Worm (Caenorhabditis elegans): ENCODE data around the gene Y45F3A.1.

Y45F3A.1 gene

DNA sequence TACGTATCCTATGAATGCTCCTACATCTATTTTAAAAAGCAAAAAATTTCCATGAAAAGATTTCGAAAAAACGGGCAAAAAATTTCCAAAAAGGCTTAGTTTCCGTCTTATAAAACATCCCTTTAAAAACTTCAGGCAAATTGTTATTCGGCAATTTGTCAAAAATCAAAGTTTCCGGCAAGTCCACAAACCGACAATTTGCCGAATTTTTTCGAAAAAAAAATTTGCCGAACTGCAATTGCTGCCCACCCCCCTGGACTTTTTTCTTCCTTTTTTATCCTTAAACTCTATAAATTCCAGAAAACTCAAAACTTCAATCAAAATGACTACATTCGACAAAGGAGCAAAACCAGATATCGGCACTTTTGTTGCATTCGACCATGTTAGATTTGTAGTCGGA lies 26.5 kb downstream of the Y45F3A.1 start, which contains the start of gene hpd-1:
TSS of gene hpd-1 (plus strand) at position 301 of the 400 bp plus-strand sequence.
- TF ChIP-seq zip-8 (tag; optimal IDR thresholded peaks at IDR 0.05) (no peak), lsy-2 (tag; optimal IDR thresholded peaks at IDR 0.05) (no peak), cnd-1 (tag; optimal IDR thresholded peaks at IDR 0.05) (no peak), nhr-12 (tag; optimal IDR thresholded peaks at IDR 0.05) (no peak), mep-1 (tag; optimal IDR thresholded peaks at IDR 0.05) (no peak), nhr-76 (tag; optimal IDR thresholded peaks at IDR 0.05) (no peak), hlh-1 (tag; optimal IDR thresholded peaks at IDR 0.05) (no peak), sptf-1 (tag; optimal IDR thresholded peaks at IDR 0.05) (no peak), elt-3 (tag; optimal IDR thresholded peaks at IDR 0.05) (no peak)

DNA sequence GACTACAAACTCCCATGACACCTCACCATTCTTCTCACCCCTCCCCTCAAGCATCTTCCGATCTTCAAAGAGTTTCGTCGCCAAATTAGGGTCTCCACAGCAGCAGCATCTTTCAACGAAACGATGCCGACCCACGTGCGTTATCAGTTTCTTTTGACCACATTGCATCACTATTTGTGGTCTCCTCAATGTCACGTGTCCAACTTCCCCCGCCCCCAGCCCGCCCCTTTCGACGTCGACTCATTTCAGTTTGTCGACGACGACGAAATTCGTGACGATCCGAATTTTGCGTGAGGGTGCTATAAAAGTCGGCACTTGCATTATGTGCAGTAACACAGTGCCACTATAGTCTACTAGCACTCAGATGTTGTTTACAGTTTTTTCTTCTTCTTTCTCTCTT lies 27.5 kb downstream of the Y45F3A.1 start:
- TF ChIP-seq mab-5 (tag; optimal IDR thresholded peaks at IDR 0.05) (no peak), unc-120 (tag; optimal IDR thresholded peaks at IDR 0.05; ENCODE audit: poor library complexity, severe bottlenecking) (no peak), elt-3 (tag; optimal IDR thresholded peaks at IDR 0.05) (no peak), drap-1 (GFP tag; optimal IDR thresholded peaks at IDR 0.05) (no peak), zip-8 (tag; optimal IDR thresholded peaks at IDR 0.05) (no peak), unc-62 (GFP tag; optimal IDR thresholded peaks at IDR 0.05) (no peak), lin-13 (tag; optimal IDR thresholded peaks at IDR 0.05) (no peak), mls-2 (tag; optimal IDR thresholded peaks at IDR 0.05) (no peak), M03D4.4 (tag; optimal IDR thresholded peaks at IDR 0.05) (no peak), ceh-39 (tag; optimal IDR thresholded peaks at IDR 0.05) (no peak)

DNA sequence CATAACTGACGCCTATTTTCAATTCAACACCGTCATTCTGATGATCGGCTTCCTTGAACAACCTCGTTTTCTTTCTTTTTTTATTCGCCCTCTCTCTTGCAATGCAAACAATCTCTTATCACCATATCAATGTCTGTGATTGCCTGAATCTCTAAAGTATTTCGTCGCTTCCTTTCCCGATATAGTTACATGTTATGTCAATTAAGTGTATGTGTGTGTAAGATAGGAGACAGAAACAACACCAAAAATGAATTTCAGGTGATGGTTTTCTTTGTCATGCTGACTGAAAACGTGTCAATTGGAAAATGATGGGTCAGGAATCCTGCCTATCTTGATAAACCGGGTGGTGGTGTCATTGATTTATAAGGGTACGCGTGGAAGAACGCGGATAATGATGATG lies 28.4 kb downstream of the Y45F3A.1 start:
- TF ChIP-seq elt-3 (tag; optimal IDR thresholded peaks at IDR 0.05), result peak; percentile 79
- no peak for TF ChIP-seq pha-4 (tag; optimal IDR thresholded peaks at IDR 0.05)
- peak; percentile 30 for TF ChIP-seq unc-62 (GFP tag; optimal IDR thresholded peaks at IDR 0.05)

DNA sequence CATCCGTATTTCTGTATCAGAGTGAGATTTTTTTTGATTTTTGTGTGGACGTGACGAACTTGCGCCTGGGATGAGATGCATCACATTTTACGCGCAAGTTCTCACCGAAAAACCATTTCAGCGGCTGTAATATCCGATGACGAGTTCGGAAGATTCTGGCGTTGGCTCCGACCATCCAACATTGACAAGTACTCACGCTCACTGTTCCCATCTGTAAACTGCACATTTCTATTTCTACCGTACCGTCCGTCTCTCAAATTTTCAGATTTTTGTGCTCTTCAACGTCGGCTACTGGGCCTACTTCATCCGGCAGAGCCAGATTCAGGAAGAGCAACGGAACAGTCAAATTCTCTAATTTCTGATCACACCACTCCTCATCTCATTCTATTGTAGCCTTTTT lies 34.3 kb downstream of the Y45F3A.1 start:
- no peak for TF ChIP-seq ceh-43 (GFP tag; optimal IDR thresholded peaks at IDR 0.05)

DNA sequence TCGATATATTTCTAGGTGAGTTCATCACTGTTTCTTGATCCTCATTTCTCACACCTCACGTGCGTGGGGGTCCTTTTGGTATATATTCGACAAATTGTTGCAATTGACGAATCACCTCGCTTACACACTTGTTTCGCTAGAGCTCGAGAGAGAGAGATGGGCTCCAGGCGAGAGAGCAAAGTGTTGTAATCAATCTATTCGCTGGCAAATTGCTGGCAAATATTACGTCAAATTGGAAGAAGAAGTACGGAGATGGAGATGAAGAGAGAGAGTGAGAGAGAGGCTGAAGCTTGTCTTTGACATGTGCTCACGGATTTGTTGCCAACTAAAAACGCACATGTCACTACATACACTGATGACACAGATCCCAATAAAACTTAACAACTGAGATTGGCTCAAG lies 35.8 kb downstream of the Y45F3A.1 start:
- TF ChIP-seq blmp-1 (tag; optimal IDR thresholded peaks at IDR 0.05), result no peak
- no peak for TF ChIP-seq nhr-237 (tag; optimal IDR thresholded peaks at IDR 0.05)
- peak; percentile 96 for TF ChIP-seq unc-62 (GFP tag; optimal IDR thresholded peaks at IDR 0.05)
- TF ChIP-seq mep-1 (tag; optimal IDR thresholded peaks at IDR 0.05), result no peak
- TF ChIP-seq flh-1 (GFP tag; optimal IDR thresholded peaks at IDR 0.05), result no peak
- peak; percentile 81 for TF ChIP-seq hlh-1 (tag; optimal IDR thresholded peaks at IDR 0.05)
- TF ChIP-seq lin-32 (GFP tag; optimal IDR thresholded peaks at IDR 0.05), result no peak
- no peak for TF ChIP-seq zip-8 (tag; optimal IDR thresholded peaks at IDR 0.05)
- TF ChIP-seq bed-3 (GFP tag; optimal IDR thresholded peaks at IDR 0.05), result no peak
- peak; percentile 85 for TF ChIP-seq unc-120 (tag; optimal IDR thresholded peaks at IDR 0.05; ENCODE audit: poor library complexity, severe bottlenecking)
- no peak for TF ChIP-seq ceh-83 (GFP tag; optimal IDR thresholded peaks at IDR 0.05)
- TF ChIP-seq nhr-12 (tag; optimal IDR thresholded peaks at IDR 0.05), result no peak
- peak; percentile 9 for TF ChIP-seq mab-5 (tag; optimal IDR thresholded peaks at IDR 0.05)
- no peak for TF ChIP-seq lsy-2 (tag; optimal IDR thresholded peaks at IDR 0.05)

DNA sequence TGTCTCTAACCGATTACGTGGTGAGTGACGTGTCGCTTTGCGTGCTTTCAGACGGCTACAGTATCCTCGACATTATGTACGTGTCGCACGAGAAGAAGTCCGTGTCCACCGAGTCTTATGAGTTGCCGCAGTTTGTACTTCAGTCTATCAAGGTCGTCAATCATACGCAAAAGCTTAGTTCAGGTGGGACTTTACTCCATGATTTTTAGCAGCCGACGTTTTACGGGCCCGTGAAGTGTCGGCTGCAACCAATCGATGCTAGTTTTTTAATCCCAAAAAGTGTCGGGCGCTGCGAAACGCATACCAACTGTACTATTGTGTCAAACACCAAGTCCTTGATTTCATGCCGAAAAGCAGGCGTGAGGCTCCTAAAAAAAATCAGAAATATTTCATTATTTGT lies 36.9 kb downstream of the Y45F3A.1 start:
- TF ChIP-seq mls-2 (tag; optimal IDR thresholded peaks at IDR 0.05), result no peak

DNA sequence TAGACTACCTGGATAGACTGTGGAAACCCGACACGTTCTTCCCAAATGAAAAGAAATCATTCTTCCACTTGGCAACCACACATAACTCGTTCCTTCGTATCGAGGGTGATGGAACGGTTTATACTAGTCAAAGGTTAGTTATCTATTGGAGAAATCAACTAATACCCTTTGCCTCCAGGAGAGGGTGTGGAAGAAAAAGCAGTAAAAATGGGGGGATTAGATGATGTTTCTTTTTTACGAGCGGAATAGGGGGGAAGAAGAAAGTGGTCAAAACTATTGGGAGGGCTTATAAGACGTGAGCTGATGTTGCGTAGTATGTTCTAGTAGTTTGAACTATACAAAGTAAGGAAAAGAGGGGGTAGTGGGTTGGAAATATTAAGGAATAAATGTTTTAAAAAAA lies 38.7 kb downstream of the Y45F3A.1 start:
- TF ChIP-seq ceh-43 (GFP tag; optimal IDR thresholded peaks at IDR 0.05) (no peak), tbx-8 (GFP tag; optimal IDR thresholded peaks at IDR 0.05) (no peak), nhr-12 (tag; optimal IDR thresholded peaks at IDR 0.05) (no peak), lin-32 (GFP tag; optimal IDR thresholded peaks at IDR 0.05) (no peak), mls-2 (tag; optimal IDR thresholded peaks at IDR 0.05) (no peak), ham-2 (GFP tag; optimal IDR thresholded peaks at IDR 0.05) (no peak), ces-1 (GFP tag; optimal IDR thresholded peaks at IDR 0.05) (no peak), lsy-2 (tag; optimal IDR thresholded peaks at IDR 0.05) (no peak), hlh-1 (tag; optimal IDR thresholded peaks at IDR 0.05) (no peak), bed-3 (GFP tag; optimal IDR thresholded peaks at IDR 0.05) (no peak), elt-3 (tag; optimal IDR thresholded peaks at IDR 0.05) (no peak), sem-2 (GFP tag; optimal IDR thresholded peaks at IDR 0.05) (no peak), snpc-4 (tag; optimal IDR thresholded peaks at IDR 0.05) (no peak), unc-120 (tag; optimal IDR thresholded peaks at IDR 0.05; ENCODE audit: poor library complexity, severe bottlenecking) (no peak), pha-4 (tag; optimal IDR thresholded peaks at IDR 0.05) (no peak), unc-62 (GFP tag; optimal IDR thresholded peaks at IDR 0.05) (no peak), blmp-1 (tag; optimal IDR thresholded peaks at IDR 0.05) (no peak), ceh-39 (tag; optimal IDR thresholded peaks at IDR 0.05) (no peak)
